Worm (Caenorhabditis elegans): ENCODE results near the gene pals-28.

The pals-28 gene

DNA sequence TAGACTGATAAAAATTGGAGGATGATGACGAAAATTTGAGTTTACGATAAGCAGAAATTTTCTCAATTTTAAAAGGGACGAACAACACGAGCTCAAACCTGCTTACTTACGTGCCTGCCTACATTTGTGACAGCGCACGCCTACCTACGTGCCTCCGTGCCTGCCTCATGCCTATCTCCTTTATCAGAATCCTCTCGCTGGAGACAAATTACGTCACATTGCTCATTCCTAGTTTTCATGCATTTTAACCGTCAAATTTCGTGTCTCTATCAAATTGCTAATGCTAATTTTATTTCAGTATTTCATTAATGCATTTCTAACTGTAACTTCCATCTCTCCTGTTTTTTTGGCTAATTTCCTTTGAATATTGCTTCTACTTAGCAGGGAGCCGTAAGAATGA is 3.2 kb upstream of the pals-28 start, which contains the start of gene pals-27:
TSS of gene pals-27 (plus strand) at position 301 of the 400 bp plus-strand sequence.
- TF ChIP-seq nhr-90 (tag; optimal IDR thresholded peaks at IDR 0.05) (no peak), him-1 (tag; optimal IDR thresholded peaks at IDR 0.05) (no peak), let-607 (tag; optimal IDR thresholded peaks at IDR 0.05) (no peak), unc-62 (GFP tag; optimal IDR thresholded peaks at IDR 0.05) (no peak), zfh-2 (GFP tag; conservative IDR thresholded peaks at IDR 0.05) (no peak), ceh-100 (GFP tag; IDR thresholded peaks at IDR 0.05) (no peak), K11D2.4 (GFP tag; IDR thresholded peaks at IDR 0.05) (no peak), ztf-6 (GFP tag; IDR thresholded peaks at IDR 0.05) (no peak), mel-28 (tag; optimal IDR thresholded peaks at IDR 0.05; ENCODE audit: borderline replicate concordance) (no peak), lin-40 (tag; optimal IDR thresholded peaks at IDR 0.05) (no peak), Y53F4B.3 (GFP tag; IDR thresholded peaks at IDR 0.05) (no peak), F52B5.7 (tag; optimal IDR thresholded peaks at IDR 0.05) (no peak), pbrm-1 (GFP tag; IDR thresholded peaks at IDR 0.05) (no peak), F55B11.4 (tag; optimal IDR thresholded peaks at IDR 0.05; ENCODE audit: borderline replicate concordance, insufficient read depth) (no peak)

DNA sequence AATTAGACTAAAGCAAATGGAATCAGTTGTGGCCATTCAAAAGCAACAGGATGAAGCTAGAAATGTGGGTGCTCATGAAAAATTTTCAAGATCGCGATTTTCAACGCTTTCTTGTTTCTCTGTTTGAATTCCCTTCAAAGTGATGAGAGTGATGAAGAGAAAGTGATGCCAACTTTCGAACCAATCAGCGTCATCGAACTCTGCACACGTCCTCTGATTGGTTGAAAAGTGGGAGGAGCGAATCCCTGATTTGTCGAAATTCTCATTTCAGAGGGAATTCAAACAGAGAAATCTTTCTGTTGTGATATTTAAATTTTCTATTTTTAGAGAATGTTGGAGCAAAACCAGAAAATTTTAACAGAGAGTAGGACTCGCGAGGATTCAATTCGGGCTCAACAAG is 2.5 kb upstream of the pals-28 start:
- TF ChIP-seq rec-8 (tag; optimal IDR thresholded peaks at IDR 0.05) (no peak), ztf-25 (GFP tag; IDR thresholded peaks at IDR 0.05) (no peak), snpc-1.3 (tag; optimal IDR thresholded peaks at IDR 0.05; ENCODE audit: insufficient read depth) (no peak), hrde-1 (tag; optimal IDR thresholded peaks at IDR 0.05; ENCODE audit: borderline replicate concordance) (no peak), die-1 (tag; optimal IDR thresholded peaks at IDR 0.05) (no peak), tbp1 (GFP tag; optimal IDR thresholded peaks at IDR 0.05) (no peak), sea-2 (GFP tag; IDR thresholded peaks at IDR 0.05) (no peak), mcd-1 (GFP tag; IDR thresholded peaks at IDR 0.05) (no peak), repo-1 (tag; optimal IDR thresholded peaks at IDR 0.05) (no peak), snpc-3.4 (tag; optimal IDR thresholded peaks at IDR 0.05) (no peak), ztf-3 (GFP tag; optimal IDR thresholded peaks at IDR 0.05) (no peak), madf-8 (GFP tag; conservative IDR thresholded peaks at IDR 0.05) (no peak), bed-1 (GFP tag; IDR thresholded peaks at IDR 0.05) (no peak), nhr-179 (tag; optimal IDR thresholded peaks at IDR 0.05) (no peak)

DNA sequence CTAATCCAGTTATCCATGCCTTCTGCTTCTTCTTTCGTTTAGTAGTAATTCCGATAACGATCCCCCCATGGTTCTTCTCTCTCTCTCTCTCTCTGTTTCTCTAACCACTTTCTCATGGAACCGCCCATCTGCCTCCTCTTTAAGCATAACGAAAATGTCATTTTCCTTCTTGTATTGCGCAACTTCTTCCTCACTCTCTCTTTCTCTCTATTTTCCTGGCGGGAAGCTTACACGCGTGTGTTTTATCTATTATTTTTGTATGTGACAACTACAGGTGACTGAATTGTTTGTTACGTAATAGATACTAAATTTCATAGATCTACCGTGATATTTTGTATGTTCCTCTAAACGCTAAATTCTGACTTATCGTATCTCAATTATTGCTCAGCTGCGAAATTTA is 5.8 kb downstream of the pals-28 start:
- TF ChIP-seq ekl-4 (GFP tag; IDR thresholded peaks at IDR 0.05) (no peak), hlh-12 (tag; optimal IDR thresholded peaks at IDR 0.05) (no peak), lir-1 (GFP tag; conservative IDR thresholded peaks at IDR 0.05) (no peak), fkh-3 (tag; optimal IDR thresholded peaks at IDR 0.05) (no peak), Y56A3A.18 (GFP tag; IDR thresholded peaks at IDR 0.05) (no peak), rec-8 (tag; optimal IDR thresholded peaks at IDR 0.05) (no peak)

DNA sequence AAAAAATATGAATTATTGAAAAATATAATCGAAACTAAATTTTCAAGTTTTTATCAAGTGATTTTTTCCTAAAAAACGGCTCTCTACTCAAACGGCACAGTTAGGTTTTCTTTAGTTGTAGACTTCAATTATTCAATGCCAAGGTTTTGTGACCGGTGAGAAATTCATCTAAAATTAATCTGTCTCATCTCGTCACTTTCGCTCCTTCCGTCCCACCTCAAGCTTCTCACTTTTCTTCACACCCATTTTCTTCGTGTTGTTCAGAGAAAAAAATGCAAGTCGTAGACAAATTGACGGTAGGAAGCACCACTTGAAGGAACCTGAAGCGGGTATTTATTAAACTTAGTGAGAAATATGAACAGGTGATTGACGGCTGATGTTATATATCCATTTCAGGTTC is 6.7 kb downstream of the pals-28 start:
- TF ChIP-seq D2030.7 (GFP tag; IDR thresholded peaks at IDR 0.05) (no peak), attf-5 (GFP tag; optimal IDR thresholded peaks at IDR 0.05) (no peak), attf-3 (GFP tag; conservative IDR thresholded peaks at IDR 0.05) (no peak), B0035.1 (tag; optimal IDR thresholded peaks at IDR 0.05) (no peak), hrde-1 (tag; optimal IDR thresholded peaks at IDR 0.05; ENCODE audit: borderline replicate concordance) (no peak), lsy-27 (tag; optimal IDR thresholded peaks at IDR 0.05; ENCODE audit: borderline replicate concordance, insufficient read depth) (no peak), nhr-80 (tag; optimal IDR thresholded peaks at IDR 0.05) (no peak), repo-1 (tag; optimal IDR thresholded peaks at IDR 0.05) (no peak)
